Worm (Caenorhabditis elegans) whole organism, young adult: Measurements from ENCODE around the gene col-180.
A peak's percentile ranks its signal among the peaks of the same experiment; 100 is the strongest.

Experiments
- B0261.1 ChIP-seq: sonication (generic microtip); optimal IDR thresholded peaks from 2 replicates; lab custom pipeline; 2016; ENCODE audit warnings: mild to moderate bottlenecking, missing genetic modification characterization, moderate library complexity, missing compliant biosample characterization
- C17E4.6 ChIP-seq: fragments of 200-800 bp; sonication (Bioruptor generic); IDR thresholded peaks from 2 replicates; pipeline ENCODE4 v1.3.6; 2022; ENCODE audit warnings: missing genetic modification reagents, missing genetic modification characterization, missing compliant biosample characterization
- D2030.7 ChIP-seq: fragments of 200-800 bp; sonication (Bioruptor generic); IDR thresholded peaks from 2 replicates; pipeline ENCODE4 v1.3.6; 2022; ENCODE audit warnings: missing genetic modification reagents, missing genetic modification characterization, missing compliant biosample characterization
- F33H1.4 ChIP-seq: fragments of 200-800 bp; sonication (Bioruptor generic); IDR thresholded peaks from 2 replicates; pipeline ENCODE4 v1.3.6; 2022; ENCODE audit warnings: missing genetic modification reagents, missing genetic modification characterization, missing compliant biosample characterization
- K11D2.4 ChIP-seq: fragments of 200-800 bp; sonication (Bioruptor generic); IDR thresholded peaks from 2 replicates; pipeline ENCODE4 v1.3.6; 2022; ENCODE audit warnings: missing genetic modification reagents, missing genetic modification characterization, missing compliant biosample characterization
- T07F8.4 ChIP-seq: sonication (generic microtip); optimal IDR thresholded peaks from 2 replicates; lab custom pipeline; 2016; ENCODE audit warnings: mild to moderate bottlenecking, missing genetic modification characterization, moderate library complexity, missing compliant biosample characterization
- Y79H2A.3 ChIP-seq: fragments of 200-800 bp; sonication (Bioruptor generic); conservative IDR thresholded peaks from 2 replicates; pipeline ENCODE4 v1.3.6; 2022; ENCODE audit warnings: missing genetic modification reagents, missing genetic modification characterization, missing compliant biosample characterization
- aptf-3 ChIP-seq: fragments of 200-800 bp; sonication (Bioruptor generic); IDR thresholded peaks from 2 replicates; pipeline ENCODE4 v1.3.6; 2022; ENCODE audit warnings: missing genetic modification characterization, missing compliant biosample characterization
- atf-7 ChIP-seq: sonication (generic microtip); optimal IDR thresholded peaks from 2 replicates; lab custom pipeline; 2017; ENCODE audit warnings: mild to moderate bottlenecking, missing genetic modification characterization, missing compliant biosample characterization
- attf-6 ChIP-seq: fragments of 200-800 bp; sonication (Bioruptor generic); IDR thresholded peaks from 2 replicates; pipeline ENCODE4 v1.3.6; 2022; ENCODE audit warnings: missing genetic modification reagents, missing genetic modification characterization, missing compliant biosample characterization
- bed-2 ChIP-seq: fragments of 200-800 bp; sonication (Bioruptor generic); IDR thresholded peaks from 2 replicates; pipeline ENCODE4 v1.3.6; 2022; ENCODE audit warnings: missing genetic modification reagents, missing genetic modification characterization, missing compliant biosample characterization
- ccch-3 ChIP-seq: fragments of 200-800 bp; sonication (Bioruptor generic); optimal IDR thresholded peaks from 2 replicates; lab custom pipeline; 2018; ENCODE audit warnings: mild to moderate bottlenecking, missing genetic modification characterization, missing compliant biosample characterization
- cebp-1 ChIP-seq, 2 experiments: fragments of 200-800 bp in 1 of 2; sonication (Bioruptor generic) in 1 of 2; sonication (generic microtip) in 1 of 2; IDR thresholded peaks in 1 of 2; optimal IDR thresholded peaks in 1 of 2; 2 replicates each; pipeline versions ENCODE4 v1.3.6 to Lab custom; 2017 to 2022; ENCODE audit warnings: missing compliant biosample characterization in 2 of 2, missing genetic modification characterization in 2 of 2, mild to moderate bottlenecking in 1 of 2, missing genetic modification reagents in 1 of 2, moderate library complexity in 1 of 2
- ceh-58 ChIP-seq: fragments of 200-800 bp; sonication (Bioruptor generic); IDR thresholded peaks from 2 replicates; pipeline ENCODE4 v1.3.6; 2022; ENCODE audit warnings: missing genetic modification characterization, missing compliant biosample characterization
- ceh-91 ChIP-seq: fragments of 200-800 bp; sonication (Bioruptor generic); IDR thresholded peaks from 2 replicates; pipeline ENCODE4 v1.3.6; 2022; ENCODE audit warnings: missing genetic modification reagents, missing genetic modification characterization, missing compliant biosample characterization
- dox-1 ChIP-seq: fragments of 200-800 bp; sonication (Bioruptor generic); IDR thresholded peaks from 2 replicates; pipeline ENCODE4 v1.3.6; 2022; ENCODE audit warnings: missing genetic modification reagents, missing genetic modification characterization, missing compliant biosample characterization
- efl-1 ChIP-seq: fragments of 150-350 bp; optimal IDR thresholded peaks from 2 replicates; lab custom pipeline; 2014; ENCODE audit warnings: missing biosample characterization, missing genetic modification reagents, missing genetic modification characterization
- egrh-3 ChIP-seq: fragments of 200-800 bp; sonication (Bioruptor generic); IDR thresholded peaks from 2 replicates; pipeline ENCODE4 v1.3.6; 2022; ENCODE audit warnings: missing genetic modification reagents, missing genetic modification characterization, missing compliant biosample characterization
- fkh-3 ChIP-seq: sonication (generic microtip); optimal IDR thresholded peaks from 2 replicates; lab custom pipeline; 2016; ENCODE audit warnings: mild to moderate bottlenecking, missing genetic modification characterization, missing compliant biosample characterization
- hmg-20 ChIP-seq: fragments of 200-800 bp; sonication (Bioruptor generic); IDR thresholded peaks from 2 replicates; pipeline ENCODE4 v1.3.6; 2022; ENCODE audit warnings: missing genetic modification reagents, missing genetic modification characterization, missing compliant biosample characterization
- let-526 ChIP-seq: fragments of 200-800 bp; sonication (Bioruptor generic); IDR thresholded peaks from 2 replicates; pipeline ENCODE4 v1.3.6; 2022; ENCODE audit warnings: missing genetic modification reagents, missing genetic modification characterization, missing compliant biosample characterization
- let-607 ChIP-seq, 2 experiments: fragments of 200-800 bp in 1 of 2; sonication (Bioruptor generic) in 1 of 2; sonication (generic microtip) in 1 of 2; optimal IDR thresholded peaks; 2 replicates each; lab custom pipeline; 2016 to 2018; ENCODE audit warnings: mild to moderate bottlenecking in 2 of 2, missing compliant biosample characterization in 2 of 2, missing genetic modification characterization in 2 of 2, moderate library complexity in 2 of 2, missing genotype in 1 of 2
- lin-35 ChIP-seq, 3 experiments: fragments of 150-350 bp in 2 of 3; sonication (generic microtip) in 1 of 3; optimal IDR thresholded peaks; 2 replicates each; lab custom pipeline; 2014 to 2018; ENCODE audit warnings: missing biosample characterization in 3 of 3, missing genetic modification characterization in 3 of 3, missing genetic modification reagents in 3 of 3
- lir-1 ChIP-seq: fragments of 200-800 bp; sonication (Bioruptor generic); conservative IDR thresholded peaks from 2 replicates; pipeline ENCODE4 v1.3.6; 2022; ENCODE audit warnings: missing genetic modification reagents, missing genetic modification characterization, missing compliant biosample characterization
- madf-10 ChIP-seq: sonication (generic microtip); optimal IDR thresholded peaks from 2 replicates; lab custom pipeline; 2016; ENCODE audit warnings: mild to moderate bottlenecking, missing genetic modification characterization, missing compliant biosample characterization
- madf-3 ChIP-seq: fragments of 200-800 bp; sonication (Bioruptor generic); IDR thresholded peaks from 2 replicates; pipeline ENCODE4 v1.3.6; 2022; ENCODE audit warnings: missing genetic modification reagents, missing genetic modification characterization, missing compliant biosample characterization
- mel-28 ChIP-seq: sonication (generic microtip); optimal IDR thresholded peaks from 2 replicates; lab custom pipeline; 2016; ENCODE audit warnings: borderline replicate concordance, mild to moderate bottlenecking, missing genetic modification characterization, missing compliant biosample characterization
- mxl-1 ChIP-seq: sonication (generic microtip); optimal IDR thresholded peaks from 2 replicates; lab custom pipeline; 2016; ENCODE audit warnings: missing genetic modification characterization, missing compliant biosample characterization
- rcor-1 ChIP-seq: fragments of 200-800 bp; sonication (Bioruptor generic); IDR thresholded peaks from 2 replicates; pipeline ENCODE4 v1.3.6; 2022; ENCODE audit warnings: missing genetic modification reagents, missing genetic modification characterization, missing compliant biosample characterization
- rec-8 ChIP-seq, 2 experiments: sonication (generic microtip); optimal IDR thresholded peaks; 2 replicates each; lab custom pipeline; 2016; ENCODE audit warnings: mild to moderate bottlenecking in 2 of 2, missing genetic modification characterization in 2 of 2, missing genetic modification reagents in 2 of 2, missing genotype in 2 of 2, missing biosample characterization in 1 of 2, missing compliant biosample characterization in 1 of 2, moderate library complexity in 1 of 2
- rpc-1 ChIP-seq, 2 experiments: fragments of 150-350 bp in 1 of 2; sonication (generic microtip) in 1 of 2; optimal IDR thresholded peaks; 2 replicates each; lab custom pipeline; 2014 to 2018; ENCODE audit warnings: missing biosample characterization in 1 of 2, missing genetic modification characterization in 1 of 2, missing genetic modification reagents in 1 of 2, missing genotype in 1 of 2
- sdz-38 ChIP-seq: sonication (generic microtip); optimal IDR thresholded peaks from 2 replicates; lab custom pipeline; 2016; ENCODE audit warnings: missing genotype, missing genetic modification characterization, missing compliant biosample characterization
- snpc-1.1 ChIP-seq: sonication (generic microtip); optimal IDR thresholded peaks from 2 replicates; lab custom pipeline; 2017; ENCODE audit warnings: missing genetic modification characterization, mild to moderate bottlenecking, missing compliant biosample characterization, antibody characterized with exemption, moderate library complexity, missing genotype, missing genetic modification reagents; ENCODE audit not compliant: insufficient read depth
- snpc-3.4 ChIP-seq: sonication (generic microtip); optimal IDR thresholded peaks from 2 replicates; lab custom pipeline; 2017; ENCODE audit warnings: missing genetic modification characterization, mild to moderate bottlenecking, missing compliant biosample characterization, antibody characterized with exemption, moderate library complexity, missing genotype, missing genetic modification reagents
- snpc-4 ChIP-seq, 5 experiments: fragments of 150-350 bp in 1 of 5; sonication (generic microtip) in 4 of 5; optimal IDR thresholded peaks; 2 replicates each; lab custom pipeline; 2014 to 2018; ENCODE audit warnings: missing genetic modification characterization in 5 of 5, missing biosample characterization in 3 of 5, antibody characterized with exemption in 2 of 5, mild to moderate bottlenecking in 2 of 5, missing compliant biosample characterization in 2 of 5, missing genotype in 2 of 5, moderate library complexity in 2 of 5, missing genetic modification reagents in 1 of 5
- somi-1 ChIP-seq: fragments of 200-800 bp; sonication (Bioruptor generic); optimal IDR thresholded peaks from 2 replicates; lab custom pipeline; 2018; ENCODE audit warnings: mild to moderate bottlenecking, missing genetic modification characterization, missing compliant biosample characterization
- sptf-2 ChIP-seq: fragments of 200-800 bp; sonication (Bioruptor generic); optimal IDR thresholded peaks from 2 replicates; lab custom pipeline; 2018; ENCODE audit warnings: mild to moderate bottlenecking, missing genetic modification characterization, missing compliant biosample characterization
- tlf-1 ChIP-seq: fragments of 200-800 bp; sonication (Bioruptor generic); optimal IDR thresholded peaks from 2 replicates; lab custom pipeline; 2018; ENCODE audit warnings: mild to moderate bottlenecking, missing genetic modification characterization, missing compliant biosample characterization
- ztf-18 ChIP-seq: sonication (generic microtip); optimal IDR thresholded peaks from 2 replicates; lab custom pipeline; 2016; ENCODE audit warnings: missing genotype, mild to moderate bottlenecking, missing genetic modification characterization, missing compliant biosample characterization
- ztf-22 ChIP-seq: fragments of 200-800 bp; sonication (Bioruptor generic); optimal IDR thresholded peaks from 2 replicates; lab custom pipeline; 2018; ENCODE audit warnings: mild to moderate bottlenecking, missing genetic modification characterization, moderate library complexity, missing compliant biosample characterization
- ztf-6 ChIP-seq: fragments of 200-800 bp; sonication (Bioruptor generic); IDR thresholded peaks from 2 replicates; pipeline ENCODE4 v1.3.6; 2022; ENCODE audit warnings: missing genetic modification reagents, missing genetic modification characterization, missing compliant biosample characterization

The col-180 gene

ce11 chrX:11665522-11666017, 46.5 kb downstream of the col-180 start:
- no peak for TF ChIP-seq madf-10 (tag; lab: Kevin White, UChicago)
- TF ChIP-seq F33H1.4 (GFP tag; lab: Robert Waterston, UW) = no peak
- no peak for TF ChIP-seq sdz-38
- no peak for TF ChIP-seq somi-1 (GFP tag; lab: Kevin White, UChicago)
- TF ChIP-seq snpc-4 (GFP tag; optimal IDR thresholded peaks at IDR 0.05; lab: Kevin White, UChicago) = no peak
- no peak for TF ChIP-seq snpc-4 (tag; optimal IDR thresholded peaks at IDR 0.05; lab: Kevin White, UChicago)
- no peak for TF ChIP-seq T07F8.4 (tag; lab: Kevin White, UChicago)
- TF ChIP-seq B0261.1 = no peak
- TF ChIP-seq snpc-3.4 = no peak
- no peak for TF ChIP-seq lin-35 (GFP tag; optimal IDR thresholded peaks at IDR 0.05; lab: Kevin White, UChicago)

- TF ChIP-seq Y79H2A.3 (GFP tag; lab: Robert Waterston, UW) (no peak), K11D2.4 (GFP tag; lab: Robert Waterston, UW) (no peak), attf-6 (no peak), ztf-6 (GFP tag; lab: Robert Waterston, UW) (no peak), hmg-20 (GFP tag; lab: Robert Waterston, UW) (no peak), ccch-3 (GFP tag; lab: Kevin White, UChicago) (no peak), ceh-58 (no peak), ceh-91 (GFP tag; lab: Robert Waterston, UW) (no peak), sdz-38 (no peak)
- TF ChIP-seq, all 124 proteins: peak for 0
Measured at ce11 chrX:11664184-11664583, 47.9 kb downstream of the col-180 start.

- TF ChIP-seq ztf-18 (tag; lab: Kevin White, UChicago) (peak; percentile 82), dox-1 (GFP tag; lab: Robert Waterston, UW) (0 out of 2 replicates have a peak, but pooled peaks have one; percentile 46), efl-1 (peak; percentile 10), lir-1 (GFP tag; lab: Robert Waterston, UW) (no peak), D2030.7 (GFP tag; lab: Robert Waterston, UW) (no peak), madf-3 (GFP tag; lab: Robert Waterston, UW) (0 out of 2 replicates have a peak, but pooled peaks have one; percentile 17)
Measured at ce11 chrX:11662557-11662956, 49.5 kb downstream of the col-180 start.

- TF ChIP-seq mel-28 (tag; lab: Kevin White, UChicago) = no peak
- no peak for TF ChIP-seq cebp-1 (GFP tag; IDR thresholded peaks at IDR 0.05; lab: Robert Waterston, UW)
- TF ChIP-seq cebp-1 (tag; optimal IDR thresholded peaks at IDR 0.05; lab: Kevin White, UChicago) = peak; percentile 31
Measured at ce11 chrX:11662069-11662468, 50.0 kb downstream of the col-180 start.

- TF ChIP-seq ztf-22 (GFP tag; lab: Kevin White, UChicago) = no peak
- TF ChIP-seq tlf-1 (GFP tag; lab: Kevin White, UChicago) = no peak
- peak in 1 of 2 experiments; percentile 50 for TF ChIP-seq let-607 (tag; optimal IDR thresholded peaks at IDR 0.05; lab: Kevin White, UChicago)
- TF ChIP-seq mxl-1 (tag; lab: Kevin White, UChicago) = no peak
- TF ChIP-seq bed-2 = no peak
- TF ChIP-seq aptf-3 (GFP tag; lab: Robert Waterston, UW) = no peak
- TF ChIP-seq C17E4.6 (GFP tag; lab: Robert Waterston, UW) = no peak
- no peak for TF ChIP-seq let-526
- no peak for TF ChIP-seq fkh-3 (tag; lab: Kevin White, UChicago)
- no peak for TF ChIP-seq rec-8 (tag; optimal IDR thresholded peaks at IDR 0.05; lab: Kevin White, UChicago)
- TF ChIP-seq snpc-1.1 (tag; lab: Kevin White, UChicago) = no peak
- no peak for TF ChIP-seq egrh-3
- TF ChIP-seq D2030.7 (GFP tag; lab: Robert Waterston, UW) = no peak
- no peak for TF ChIP-seq rcor-1 (GFP tag; lab: Robert Waterston, UW)
- no peak for TF ChIP-seq sptf-2 (GFP tag; lab: Kevin White, UChicago)
- no peak for TF ChIP-seq rpc-1 (optimal IDR thresholded peaks at IDR 0.05; lab: Kevin White, UChicago)
- TF ChIP-seq rpc-1 (tag; optimal IDR thresholded peaks at IDR 0.05; lab: Kevin White, UChicago) = no peak
- TF ChIP-seq atf-7 (tag; lab: Kevin White, UChicago) = peak; percentile 31
Measured at ce11 chrX:11661625-11662024, 50.5 kb downstream of the col-180 start, which contains the start of gene sfxn-1.5. Gene sfxn-1.5, minus strand, starts transcription at chrX:11661660.
